Fruit fly (Drosophila melanogaster) whole organism, embryonic: Measurements from ENCODE around the gene Snx21.

Experiments
- ATbp ChIP-seq: fragments of 200-800 bp; sonication (Bioruptor generic); optimal IDR thresholded peaks from 2 replicates; lab custom pipeline; 2017; ENCODE audit warnings: missing biosample characterization, mild to moderate bottlenecking, missing genetic modification characterization, missing genetic modification reagents
- B-H2 ChIP-seq: fragments of 200-800 bp; sonication (Bioruptor generic); optimal IDR thresholded peaks from 2 replicates; lab custom pipeline; 2018; ENCODE audit warnings: missing biosample characterization, mild to moderate bottlenecking, missing genetic modification characterization
- CG10147 ChIP-seq: fragments of 200-800 bp; sonication (Bioruptor generic); optimal IDR thresholded peaks from 2 replicates; lab custom pipeline; 2019; ENCODE audit warnings: missing biosample characterization, mild to moderate bottlenecking, missing genetic modification characterization, moderate library complexity
- CG11723 ChIP-seq: fragments of 200-800 bp; sonication (Bioruptor generic); optimal IDR thresholded peaks from 2 replicates; lab custom pipeline; 2017; ENCODE audit warnings: missing biosample characterization, mild to moderate bottlenecking, missing genetic modification characterization
- CG15514 ChIP-seq: fragments of 200-800 bp; sonication (Bioruptor generic); optimal IDR thresholded peaks from 3 replicates; lab custom pipeline; 2017; ENCODE audit warnings: missing biosample characterization, missing genetic modification characterization, mild to moderate bottlenecking, moderate library complexity, missing genetic modification reagents
- CG1602 ChIP-seq: fragments of 200-800 bp; sonication (Bioruptor generic); optimal IDR thresholded peaks from 3 replicates; lab custom pipeline; 2016; ENCODE audit warnings: missing biosample characterization, missing genetic modification characterization
- CG17385 ChIP-seq: fragments of 200-800 bp; sonication (Bioruptor generic); optimal IDR thresholded peaks from 3 replicates; lab custom pipeline; 2018; ENCODE audit warnings: missing biosample characterization, mild to moderate bottlenecking, missing genetic modification characterization
- CG17612 ChIP-seq: fragments of 200-800 bp; sonication (Bioruptor generic); IDR thresholded peaks from 2 replicates; pipeline ENCODE4 v1.3.6; 2022; ENCODE audit warnings: missing biosample characterization, missing genetic modification characterization
- CG2202 ChIP-seq: fragments of 200-800 bp; sonication (Bioruptor generic); optimal IDR thresholded peaks from 2 replicates; lab custom pipeline; 2018; ENCODE audit warnings: missing biosample characterization, mild to moderate bottlenecking, missing genetic modification characterization
- CG33213 ChIP-seq: fragments of 200-800 bp; sonication (Bioruptor generic); optimal IDR thresholded peaks from 3 replicates; lab custom pipeline; 2016; ENCODE audit warnings: missing biosample characterization, missing genetic modification characterization
- CG34224 ChIP-seq: fragments of 200-800 bp; sonication (Bioruptor generic); IDR thresholded peaks from 3 replicates; pipeline ENCODE4 v1.3.6; 2022; ENCODE audit warnings: missing biosample characterization, missing genetic modification characterization; ENCODE audit not compliant: partially characterized antibody
- CG3847 ChIP-seq: fragments of 200-800 bp; sonication (Bioruptor generic); IDR thresholded peaks from 2 replicates; pipeline ENCODE4 v1.3.6; 2022; ENCODE audit warnings: missing biosample characterization, missing genetic modification characterization
- CG42726 ChIP-seq: fragments of 200-800 bp; sonication (Bioruptor generic); IDR thresholded peaks from 2 replicates; pipeline ENCODE4 v1.3.6; 2022; ENCODE audit warnings: missing biosample characterization, missing genetic modification characterization; ENCODE audit not compliant: partially characterized antibody
- CG4328 ChIP-seq: fragments of 200-800 bp; sonication (Bioruptor generic); optimal IDR thresholded peaks from 3 replicates; lab custom pipeline; 2017; ENCODE audit warnings: missing biosample characterization, missing genetic modification reagents, missing genetic modification characterization
- CG6854 ChIP-seq: fragments of 200-800 bp; sonication (Bioruptor generic); optimal IDR thresholded peaks from 3 replicates; lab custom pipeline; 2017; ENCODE audit warnings: missing biosample characterization, mild to moderate bottlenecking, missing genetic modification characterization
- CG7786 ChIP-seq: fragments of 200-800 bp; sonication (Bioruptor generic); optimal IDR thresholded peaks from 2 replicates; lab custom pipeline; 2016; ENCODE audit warnings: missing biosample characterization, missing genetic modification characterization
- CG8359 ChIP-seq: fragments of 200-800 bp; sonication (Bioruptor generic); optimal IDR thresholded peaks from 2 replicates; lab custom pipeline; 2017; ENCODE audit warnings: missing biosample characterization, mild to moderate bottlenecking, missing genetic modification characterization, borderline replicate concordance
- Dbx ChIP-seq: fragments of 200-800 bp; sonication (Bioruptor generic); IDR thresholded peaks from 3 replicates; pipeline ENCODE4 v1.3.6; 2022; ENCODE audit warnings: missing biosample characterization, missing genetic modification characterization
- Eip74EF ChIP-seq, 2 experiments: fragments of 200-800 bp in 1 of 2; fragments of >200 bp in 1 of 2; sonication (Bioruptor generic) in 1 of 2; optimal IDR thresholded peaks; 2 replicates each; lab custom pipeline; 2017 to 2019; ENCODE audit warnings: missing biosample characterization in 2 of 2, missing genetic modification characterization in 2 of 2, mild to moderate bottlenecking in 1 of 2, moderate library complexity in 1 of 2
- HLH4C ChIP-seq: fragments of 200-800 bp; sonication (Bioruptor generic); IDR thresholded peaks from 3 replicates; pipeline ENCODE4 v1.3.6; 2022; ENCODE audit warnings: missing biosample characterization, missing genetic modification characterization; ENCODE audit not compliant: partially characterized antibody
- HLHmδ ChIP-seq: fragments of 200-800 bp; sonication (Bioruptor generic); optimal IDR thresholded peaks from 2 replicates; lab custom pipeline; 2018; ENCODE audit warnings: missing biosample characterization, mild to moderate bottlenecking, missing genetic modification characterization, moderate library complexity
- Hsf ChIP-seq: fragments of 200-800 bp; sonication (Bioruptor generic); optimal IDR thresholded peaks from 3 replicates; lab custom pipeline; 2016; ENCODE audit warnings: missing biosample characterization, missing genetic modification characterization
- Mes4 ChIP-seq: fragments of 200-800 bp; sonication (Bioruptor generic); optimal IDR thresholded peaks from 2 replicates; lab custom pipeline; 2016; ENCODE audit warnings: missing biosample characterization, missing genetic modification characterization
- NK7.1 ChIP-seq: fragments of 200-800 bp; sonication (Bioruptor generic); optimal IDR thresholded peaks from 3 replicates; lab custom pipeline; 2016; ENCODE audit warnings: missing biosample characterization, missing genetic modification characterization
- Nf-YA ChIP-seq: fragments of 200-800 bp; sonication (Bioruptor generic); IDR thresholded peaks from 2 replicates; pipeline ENCODE4 v1.3.6; 2022; ENCODE audit warnings: missing biosample characterization, missing genetic modification characterization
- NfI ChIP-seq: fragments of 200-800 bp; sonication (Bioruptor generic); optimal IDR thresholded peaks from 3 replicates; lab custom pipeline; 2018; ENCODE audit warnings: missing biosample characterization, mild to moderate bottlenecking, missing genetic modification characterization, moderate library complexity
- Pdp1 ChIP-seq, 2 experiments: fragments of 200-800 bp; sonication (Bioruptor generic); optimal IDR thresholded peaks; 3 replicates each; lab custom pipeline; 2016; ENCODE audit warnings: missing biosample characterization in 2 of 2, missing genetic modification characterization in 2 of 2, mild to moderate bottlenecking in 1 of 2, moderate library complexity in 1 of 2
- Six4 ChIP-seq: fragments of 200-800 bp; sonication (Bioruptor generic); optimal IDR thresholded peaks from 2 replicates; lab custom pipeline; 2016; ENCODE audit warnings: missing biosample characterization, missing genetic modification characterization
- Vsx1 ChIP-seq: fragments of 200-800 bp; sonication (Bioruptor generic); optimal IDR thresholded peaks from 2 replicates; lab custom pipeline; 2017; ENCODE audit warnings: missing biosample characterization, mild to moderate bottlenecking, missing genetic modification characterization, missing genetic modification reagents
- Xbp1 ChIP-seq: fragments of 200-800 bp; sonication (Bioruptor generic); optimal IDR thresholded peaks from 3 replicates; lab custom pipeline; 2016; ENCODE audit warnings: missing biosample characterization, mild to moderate bottlenecking, missing genetic modification characterization
- YL-1 ChIP-seq: fragments of 200-800 bp; sonication (Bioruptor generic); optimal IDR thresholded peaks from 3 replicates; lab custom pipeline; 2017; ENCODE audit warnings: missing biosample characterization, mild to moderate bottlenecking, missing genetic modification characterization
- btn ChIP-seq: fragments of 200-800 bp; sonication (Bioruptor generic); optimal IDR thresholded peaks from 2 replicates; lab custom pipeline; 2016; ENCODE audit warnings: missing biosample characterization, missing genetic modification characterization
- crol ChIP-seq: fragments of 200-800 bp; sonication (Bioruptor generic); IDR thresholded peaks from 2 replicates; pipeline ENCODE4 v1.3.6; 2022; ENCODE audit warnings: missing biosample characterization, missing genetic modification characterization
- fu2 ChIP-seq: fragments of 200-800 bp; sonication (Bioruptor generic); optimal IDR thresholded peaks from 2 replicates; lab custom pipeline; 2016; ENCODE audit warnings: missing biosample characterization, missing genetic modification characterization
- gcm2 ChIP-seq: fragments of 200-800 bp; sonication (Bioruptor generic); optimal IDR thresholded peaks from 2 replicates; lab custom pipeline; 2016; ENCODE audit warnings: missing biosample characterization, missing genetic modification characterization
- hkb ChIP-seq, 2 experiments: fragments of 200-800 bp in 1 of 2; fragments of >200 bp in 1 of 2; sonication (Bioruptor generic) in 1 of 2; IDR thresholded peaks in 1 of 2; optimal IDR thresholded peaks in 1 of 2; 2 replicates each; pipeline versions ENCODE4 v1.3.6 to Lab custom; 2017 to 2022; ENCODE audit warnings: missing biosample characterization in 1 of 2, missing genetic modification characterization in 1 of 2
- jumu ChIP-seq: fragments of 200-800 bp; sonication (Bioruptor generic); optimal IDR thresholded peaks from 3 replicates; lab custom pipeline; 2016; ENCODE audit warnings: missing biosample characterization, missing genetic modification characterization
- kah ChIP-seq: fragments of 200-800 bp; sonication (Bioruptor generic); optimal IDR thresholded peaks from 2 replicates; lab custom pipeline; 2018; ENCODE audit warnings: missing biosample characterization, mild to moderate bottlenecking, missing genetic modification characterization
- ken ChIP-seq: fragments of 200-800 bp; sonication (Bioruptor generic); IDR thresholded peaks from 3 replicates; pipeline ENCODE4 v1.3.6; 2022; ENCODE audit warnings: missing biosample characterization, missing genetic modification characterization
- nerfin-1 ChIP-seq: fragments of 200-800 bp; sonication (Bioruptor generic); optimal IDR thresholded peaks from 3 replicates; lab custom pipeline; 2019; ENCODE audit warnings: missing biosample characterization, mild to moderate bottlenecking, missing genetic modification characterization, moderate library complexity
- pan ChIP-seq, 4 experiments: fragments of >200 bp in 3 of 4; fragments of 200-800 bp in 1 of 4; sonication (Bioruptor generic) in 1 of 4; optimal IDR thresholded peaks in 3 of 4; IDR thresholded peaks in 1 of 4; 2 replicates each; pipeline versions ENCODE4 v1.3.6 to Lab custom; 2017 to 2022; ENCODE audit warnings: missing biosample characterization in 2 of 4, missing genetic modification characterization in 2 of 4, mixed read lengths in 1 of 4
- pnt ChIP-seq: fragments of 200-800 bp; sonication (Bioruptor generic); optimal IDR thresholded peaks from 3 replicates; lab custom pipeline; 2016; ENCODE audit warnings: missing biosample characterization, missing genetic modification characterization
- repo ChIP-seq: fragments of 200-800 bp; sonication (Bioruptor generic); optimal IDR thresholded peaks from 2 replicates; lab custom pipeline; 2016; ENCODE audit warnings: missing biosample characterization, missing genetic modification characterization
- sna ChIP-seq: fragments of 200-800 bp; sonication (Bioruptor generic); IDR thresholded peaks from 2 replicates; pipeline ENCODE4 v1.3.6; 2022; ENCODE audit warnings: missing biosample characterization, missing genetic modification characterization; ENCODE audit not compliant: partially characterized antibody
- sob ChIP-seq: fragments of 200-800 bp; sonication (Bioruptor generic); IDR thresholded peaks from 2 replicates; pipeline ENCODE4 v1.3.6; 2022; ENCODE audit warnings: missing biosample characterization, missing genetic modification characterization
- wor ChIP-seq: fragments of 200-800 bp; sonication (Bioruptor generic); IDR thresholded peaks from 2 replicates; pipeline ENCODE4 v1.3.6; 2022; ENCODE audit warnings: missing biosample characterization, missing genetic modification characterization
- zen ChIP-seq: fragments of 200-800 bp; sonication (Bioruptor generic); optimal IDR thresholded peaks from 3 replicates; lab custom pipeline; 2018; ENCODE audit warnings: missing biosample characterization, mild to moderate bottlenecking, missing genetic modification characterization, moderate library complexity

The Snx21 gene

DNA sequence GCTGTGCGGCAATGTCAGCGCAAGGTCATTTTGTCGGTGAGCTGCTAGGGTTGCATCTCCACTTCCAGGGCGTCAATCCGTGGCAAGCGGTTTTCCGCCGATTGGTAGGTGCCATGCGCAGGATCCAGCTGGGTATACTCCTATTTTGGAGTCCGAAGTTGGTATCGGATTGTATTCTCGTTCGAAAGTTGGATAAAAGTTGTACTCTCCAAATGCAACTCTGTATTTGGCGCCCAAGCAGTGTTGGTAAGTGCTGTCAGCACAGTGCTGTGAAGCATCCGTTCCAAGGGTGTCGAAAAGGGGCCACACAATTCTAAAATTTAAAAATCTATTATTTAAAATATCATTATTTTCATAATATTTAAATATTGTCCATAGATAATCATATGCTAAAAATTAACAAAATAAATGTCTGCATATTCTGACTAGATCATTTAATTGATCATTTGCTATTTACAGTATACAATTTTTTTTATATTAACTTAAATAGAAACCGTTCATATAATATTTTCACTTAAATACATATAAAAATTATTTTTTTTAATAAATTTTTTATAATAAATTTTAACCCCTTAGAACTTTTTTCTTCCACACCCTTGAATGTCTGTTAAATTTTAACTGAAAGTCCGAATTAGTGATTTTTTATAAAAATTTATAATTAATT lies 16.9 kb downstream of the Snx21 start (continued):
- TF ChIP-seq pan (optimal IDR thresholded peaks at IDR 0.05; lab: Kevin White, UChicago) (no peak), pan (GFP tag; optimal IDR thresholded peaks at IDR 0.05 in 1 of 2, IDR thresholded peaks at IDR 0.05 in 1 of 2) (peak in 1 of 2 experiments; percentile 88), CG17612 (GFP tag; lab: Robert Waterston, UW) (peak; percentile 67; the same call in 1 of the 2 replicates), CG2202 (peak; percentile 47), Vsx1 (GFP tag; lab: Kevin White, UChicago) (no peak), ATbp (no peak), CG10147 (GFP tag; lab: Kevin White, UChicago) (peak; percentile 79), CG11723 (GFP tag; lab: Kevin White, UChicago) (peak; percentile 71), CG33213 (GFP tag; lab: Kevin White, UChicago) (peak; percentile 85), Dbx (peak; percentile 94), YL-1 (GFP tag; lab: Kevin White, UChicago) (peak; percentile 86), Mes4 (GFP tag; lab: Kevin White, UChicago) (peak; percentile 66), ken (GFP tag; lab: Robert Waterston, UW) (peak; percentile 90), zen (tag; lab: Kevin White, UChicago) (peak; percentile 68), CG42726 (GFP tag; lab: Robert Waterston, UW) (no peak), NK7.1 (GFP tag; lab: Kevin White, UChicago) (peak; percentile 69), CG3847 (GFP tag; lab: Robert Waterston, UW) (peak; percentile 96), Nf-YA (GFP tag; lab: Robert Waterston, UW) (peak; percentile 64; the same call in 1 of the 2 replicates), crol (GFP tag; lab: Robert Waterston, UW) (no peak), hkb (optimal IDR thresholded peaks at IDR 0.05; lab: Kevin White, UChicago) (no peak), hkb (GFP tag; IDR thresholded peaks at IDR 0.05; lab: Robert Waterston, UW) (peak; percentile 74), wor (GFP tag; lab: Robert Waterston, UW) (no peak; the same call in 1 of the 2 replicates), jumu (GFP tag; lab: Kevin White, UChicago) (peak; percentile 80), btn (peak; percentile 49), kah (peak; percentile 51), CG15514 (GFP tag; lab: Kevin White, UChicago) (peak; percentile 93), HLHmδ (GFP tag; lab: Kevin White, UChicago) (peak; percentile 43), CG6854 (GFP tag; lab: Kevin White, UChicago) (peak; percentile 72), pnt (GFP tag; lab: Kevin White, UChicago) (peak; percentile 66), CG34224 (no peak; the same call in 2 of the 3 replicates), Six4 (GFP tag; lab: Kevin White, UChicago) (peak; percentile 66), CG1602 (GFP tag; lab: Kevin White, UChicago) (peak; percentile 80), gcm2 (GFP tag; lab: Kevin White, UChicago) (peak; percentile 34), B-H2 (GFP tag; lab: Kevin White, UChicago) (peak; percentile 95), CG8359 (GFP tag; lab: Kevin White, UChicago) (no peak), Eip74EF (GFP tag; optimal IDR thresholded peaks at IDR 0.05; lab: Kevin White, UChicago) (peak in 1 of 2 experiments; percentile 4), CG7786 (GFP tag; lab: Kevin White, UChicago) (peak; percentile 83), Xbp1 (peak; percentile 92), CG4328 (GFP tag; lab: Kevin White, UChicago) (peak; percentile 83), sob (GFP tag; lab: Robert Waterston, UW) (peak; percentile 93), nerfin-1 (tag; lab: Kevin White, UChicago) (peak; percentile 60), Pdp1 (GFP tag; optimal IDR thresholded peaks at IDR 0.05; lab: Kevin White, UChicago) (peak; percentile 65 to 79), CG17385 (peak; percentile 80), repo (peak; percentile 70), HLH4C (GFP tag; lab: Robert Waterston, UW) (peak; percentile 42; the same call in 1 of the 3 replicates), Hsf (peak; percentile 81), NfI (GFP tag; lab: Kevin White, UChicago) (peak; percentile 92), fu2 (GFP tag; lab: Kevin White, UChicago) (peak; percentile 77), sna (GFP tag; lab: Robert Waterston, UW) (no peak; the same call in 1 of the 2 replicates)
